Fruit fly (Drosophila melanogaster) whole organism, prepupa: ENCODE measurements around the gene CG14137.

Experiments
- CG10631 ChIP-seq: fragments of 200-800 bp; sonication (Bioruptor generic); optimal IDR thresholded peaks from 2 replicates; lab custom pipeline; 2016; ENCODE audit warnings: missing biosample characterization, missing genetic modification characterization
- CG10669 ChIP-seq: fragments of 200-800 bp; sonication (Bioruptor generic); optimal IDR thresholded peaks from 3 replicates; lab custom pipeline; 2018; ENCODE audit warnings: missing biosample characterization, mild to moderate bottlenecking, missing genetic modification characterization, moderate library complexity
- CG11762 ChIP-seq: fragments of 200-800 bp; sonication (Bioruptor generic); optimal IDR thresholded peaks from 3 replicates; lab custom pipeline; 2016; ENCODE audit warnings: missing biosample characterization, missing genetic modification characterization; ENCODE audit not compliant: insufficient read depth
- CG11902 ChIP-seq: fragments of 200-800 bp; sonication (Bioruptor generic); optimal IDR thresholded peaks from 3 replicates; lab custom pipeline; 2016; ENCODE audit warnings: missing biosample characterization, missing genetic modification characterization
- CG15336 ChIP-seq: fragments of 200-800 bp; sonication (Bioruptor generic); IDR thresholded peaks from 2 replicates; pipeline ENCODE4 v1.3.6; 2022; ENCODE audit warnings: missing biosample characterization, missing genetic modification characterization
- CG1621 ChIP-seq: fragments of 200-800 bp; sonication (Bioruptor generic); optimal IDR thresholded peaks from 3 replicates; lab custom pipeline; 2018; ENCODE audit warnings: missing biosample characterization, mild to moderate bottlenecking, missing genetic modification characterization
- CG31627 ChIP-seq: fragments of 200-800 bp; sonication (Bioruptor generic); optimal IDR thresholded peaks from 3 replicates; lab custom pipeline; 2016; ENCODE audit warnings: missing biosample characterization, missing genetic modification characterization
- CG32006 ChIP-seq: fragments of 200-800 bp; sonication (Bioruptor generic); optimal IDR thresholded peaks from 3 replicates; lab custom pipeline; 2017; ENCODE audit warnings: missing biosample characterization, mild to moderate bottlenecking, missing genetic modification characterization
- CG34406 ChIP-seq: fragments of 200-800 bp; sonication (Bioruptor generic); optimal IDR thresholded peaks from 3 replicates; lab custom pipeline; 2016; ENCODE audit warnings: missing biosample characterization, missing genetic modification characterization
- CG3919 ChIP-seq: fragments of 200-800 bp; sonication (Bioruptor generic); optimal IDR thresholded peaks from 3 replicates; lab custom pipeline; 2016; ENCODE audit warnings: missing biosample characterization, missing genetic modification characterization
- CG4318 ChIP-seq: fragments of 200-800 bp; sonication (Bioruptor generic); optimal IDR thresholded peaks from 3 replicates; lab custom pipeline; 2017; ENCODE audit warnings: missing biosample characterization, mild to moderate bottlenecking, missing genetic modification characterization
- CG6163 ChIP-seq: fragments of 200-800 bp; sonication (Bioruptor generic); IDR thresholded peaks from 3 replicates; pipeline ENCODE4 v1.3.6; 2022; ENCODE audit warnings: missing biosample characterization, missing genetic modification characterization
- CG6276 ChIP-seq: fragments of 200-800 bp; sonication (Bioruptor generic); optimal IDR thresholded peaks from 2 replicates; lab custom pipeline; 2017; ENCODE audit warnings: missing biosample characterization, mild to moderate bottlenecking, missing genetic modification characterization
- CG6808 ChIP-seq: fragments of 200-800 bp; sonication (Bioruptor generic); optimal IDR thresholded peaks from 3 replicates; lab custom pipeline; 2017; ENCODE audit warnings: missing biosample characterization, missing genetic modification characterization, mild to moderate bottlenecking, moderate library complexity, missing genetic modification reagents
- CG6854 ChIP-seq: fragments of 200-800 bp; sonication (Bioruptor generic); optimal IDR thresholded peaks from 2 replicates; lab custom pipeline; 2017; ENCODE audit warnings: missing biosample characterization, mild to moderate bottlenecking, missing genetic modification characterization
- CG7368 ChIP-seq: fragments of 200-800 bp; sonication (Bioruptor generic); optimal IDR thresholded peaks from 3 replicates; lab custom pipeline; 2016; ENCODE audit warnings: missing biosample characterization, missing genetic modification characterization
- CG8119 ChIP-seq: fragments of 200-800 bp; sonication (Bioruptor generic); IDR thresholded peaks from 3 replicates; pipeline ENCODE4 v1.3.6; 2022; ENCODE audit warnings: missing biosample characterization, missing genetic modification characterization
- CG8319 ChIP-seq: fragments of 200-800 bp; sonication (Bioruptor generic); optimal IDR thresholded peaks from 3 replicates; lab custom pipeline; 2016; ENCODE audit warnings: missing biosample characterization, missing genetic modification characterization
- CG8632 ChIP-seq: fragments of 200-800 bp; sonication (Bioruptor generic); optimal IDR thresholded peaks from 3 replicates; lab custom pipeline; 2016; ENCODE audit warnings: missing biosample characterization, missing genetic modification characterization
- CG9139 ChIP-seq: fragments of 200-800 bp; sonication (Bioruptor generic); optimal IDR thresholded peaks from 3 replicates; lab custom pipeline; 2017; ENCODE audit warnings: missing biosample characterization, mild to moderate bottlenecking, missing genetic modification characterization
- Eip75B ChIP-seq: fragments of 200-800 bp; sonication (Bioruptor generic); optimal IDR thresholded peaks from 3 replicates; lab custom pipeline; 2016; ENCODE audit warnings: missing biosample characterization, missing genetic modification characterization
- Eip93F ChIP-seq: fragments of 200-800 bp; sonication (Bioruptor generic); optimal IDR thresholded peaks from 2 replicates; lab custom pipeline; 2016; ENCODE audit warnings: missing biosample characterization, mild to moderate bottlenecking, missing genetic modification characterization
- Ets21C ChIP-seq: fragments of 200-800 bp; sonication (Bioruptor generic); optimal IDR thresholded peaks from 3 replicates; lab custom pipeline; 2016; ENCODE audit warnings: missing biosample characterization, missing genetic modification characterization
- Ets96B ChIP-seq: fragments of 200-800 bp; optimal IDR thresholded peaks from 2 replicates; lab custom pipeline; 2019; ENCODE audit warnings: missing biosample characterization, mild to moderate bottlenecking, missing genetic modification characterization, moderate library complexity
- Gug ChIP-seq: fragments of 200-800 bp; sonication (Bioruptor generic); IDR thresholded peaks from 2 replicates; pipeline ENCODE4 v1.3.6; 2022; ENCODE audit warnings: missing biosample characterization, missing genetic modification characterization
- Hr38 ChIP-seq: sonication (Bioruptor generic); optimal IDR thresholded peaks from 2 replicates; lab custom pipeline; 2016; ENCODE audit warnings: missing biosample characterization, missing genetic modification characterization
- Hr39 ChIP-seq: fragments of 200-800 bp; sonication (Bioruptor generic); optimal IDR thresholded peaks from 2 replicates; lab custom pipeline; 2016; ENCODE audit warnings: missing biosample characterization, missing genetic modification characterization
- Lpt ChIP-seq: fragments of 200-800 bp; sonication (Bioruptor generic); optimal IDR thresholded peaks from 3 replicates; lab custom pipeline; 2016; ENCODE audit warnings: missing biosample characterization, missing genetic modification characterization
- Met ChIP-seq: fragments of 200-800 bp; sonication (Bioruptor generic); optimal IDR thresholded peaks from 3 replicates; lab custom pipeline; 2016; ENCODE audit warnings: missing biosample characterization, missing genetic modification characterization
- Sox102F ChIP-seq: fragments of 200-800 bp; sonication (Bioruptor generic); optimal IDR thresholded peaks from 2 replicates; lab custom pipeline; 2016; ENCODE audit warnings: missing biosample characterization, mild to moderate bottlenecking, missing genetic modification characterization
- achi ChIP-seq: fragments of 200-800 bp; sonication (Bioruptor generic); optimal IDR thresholded peaks from 3 replicates; lab custom pipeline; 2016; ENCODE audit warnings: missing biosample characterization, missing genetic modification characterization
- acj6 ChIP-seq: fragments of 200-800 bp; sonication (Bioruptor generic); optimal IDR thresholded peaks from 3 replicates; lab custom pipeline; 2016; ENCODE audit warnings: missing biosample characterization, missing genetic modification characterization
- dsx ChIP-seq: fragments of 200-800 bp; optimal IDR thresholded peaks from 3 replicates; lab custom pipeline; 2019; ENCODE audit warnings: missing biosample characterization, mild to moderate bottlenecking, missing genetic modification characterization, moderate library complexity; ENCODE audit not compliant: poor library complexity, severe bottlenecking
- eg ChIP-seq: fragments of 200-800 bp; sonication (Bioruptor generic); IDR thresholded peaks from 3 replicates; pipeline ENCODE4 v1.3.6; 2022; ENCODE audit warnings: missing biosample characterization, missing genetic modification characterization
- esn ChIP-seq: fragments of 200-800 bp; sonication (Bioruptor generic); optimal IDR thresholded peaks from 2 replicates; lab custom pipeline; 2016; ENCODE audit warnings: missing biosample characterization, mild to moderate bottlenecking, missing genetic modification characterization, moderate library complexity
- fd59A ChIP-seq: fragments of 200-800 bp; sonication (Bioruptor generic); optimal IDR thresholded peaks from 2 replicates; lab custom pipeline; 2017; ENCODE audit warnings: missing biosample characterization, mild to moderate bottlenecking, missing genetic modification characterization, missing genetic modification reagents
- fd85E ChIP-seq: fragments of 200-800 bp; sonication (Bioruptor generic); optimal IDR thresholded peaks from 3 replicates; lab custom pipeline; 2016; ENCODE audit warnings: missing biosample characterization, missing genetic modification characterization
- lz ChIP-seq: fragments of 200-800 bp; sonication (Bioruptor generic); optimal IDR thresholded peaks from 3 replicates; lab custom pipeline; 2016; ENCODE audit warnings: missing biosample characterization, missing genetic modification characterization
- net ChIP-seq: fragments of 200-800 bp; sonication (Bioruptor generic); optimal IDR thresholded peaks from 3 replicates; lab custom pipeline; 2016; ENCODE audit warnings: missing biosample characterization, missing genetic modification characterization
- pdm3 ChIP-seq: fragments of 200-800 bp; sonication (Bioruptor generic); optimal IDR thresholded peaks from 3 replicates; lab custom pipeline; 2016; ENCODE audit warnings: missing biosample characterization, missing genetic modification characterization
- spab ChIP-seq: fragments of 200-800 bp; sonication (Bioruptor generic); optimal IDR thresholded peaks from 2 replicates; lab custom pipeline; 2017; ENCODE audit warnings: missing biosample characterization, mild to moderate bottlenecking, missing genetic modification characterization, missing genetic modification reagents
- svp ChIP-seq: fragments of 200-800 bp; sonication (Bioruptor generic); peaks from one replicate; lab custom pipeline; 2016; ENCODE audit warnings: missing biosample characterization, missing genetic modification characterization
- topi ChIP-seq: fragments of 200-800 bp; sonication (Bioruptor generic); optimal IDR thresholded peaks from 3 replicates; lab custom pipeline; 2016; ENCODE audit warnings: missing biosample characterization, missing genetic modification characterization

CG14137 gene

dm6 chr3L:11648410-11648809 is 48.5 kb upstream of the CG14137 start, which contains the start of the genes RIOK1 and Polr3H (continued):
- TF ChIP-seq Hr39 (GFP tag; lab: Kevin White, UChicago) (peak; percentile 83), lz (GFP tag; lab: Kevin White, UChicago) (peak; percentile 69)

dm6 chr3L:11645933-11646332 is 46.1 kb upstream of the CG14137 start, which contains the start of gene CG6071:
Gene CG6071, minus strand, starts transcription at chr3L:11646033.
- no peak for TF ChIP-seq dsx
- no peak for TF ChIP-seq Gug
- TF ChIP-seq CG15336 (GFP tag; lab: Robert Waterston, UW): no peak
- no peak for TF ChIP-seq CG31627 (GFP tag; lab: Kevin White, UChicago)

- TF ChIP-seq CG11762 (GFP tag; lab: Kevin White, UChicago) (peak; percentile 2), CG31627 (GFP tag; lab: Kevin White, UChicago) (no peak), esn (GFP tag; lab: Kevin White, UChicago) (no peak), Lpt (GFP tag; lab: Kevin White, UChicago) (no peak), pdm3 (GFP tag; lab: Kevin White, UChicago) (no peak), CG6163 (GFP tag; lab: Robert Waterston, UW) (peak; percentile 70; the same call in 2 of the 3 replicates), Ets96B (tag; lab: Kevin White, UChicago) (no peak), Gug (peak; percentile 43; the same call in 1 of the 2 replicates), net (GFP tag; lab: Kevin White, UChicago) (peak; percentile 1), eg (GFP tag; lab: Robert Waterston, UW) (peak; percentile 66; the same call in 1 of the 3 replicates), CG6854 (no peak), CG8119 (peak; percentile 62), CG7368 (GFP tag; lab: Kevin White, UChicago) (peak; percentile 10), CG15336 (GFP tag; lab: Robert Waterston, UW) (peak; percentile 57; the same call in 1 of the 2 replicates), Hr39 (GFP tag; lab: Kevin White, UChicago) (no peak), acj6 (GFP tag; lab: Kevin White, UChicago) (peak; percentile 14), CG4318 (GFP tag; lab: Kevin White, UChicago) (peak; percentile 17), CG32006 (GFP tag; lab: Kevin White, UChicago) (no peak), Met (GFP tag; lab: Kevin White, UChicago) (no peak), CG11902 (GFP tag; lab: Kevin White, UChicago) (no peak), CG8319 (no peak), CG6276 (GFP tag; lab: Kevin White, UChicago) (peak; percentile 15), CG9139 (GFP tag; lab: Kevin White, UChicago) (no peak), CG6808 (GFP tag; lab: Kevin White, UChicago) (peak; percentile 1), Eip75B (no peak), Ets21C (GFP tag; lab: Kevin White, UChicago) (no peak), CG10631 (GFP tag; lab: Kevin White, UChicago) (peak; percentile 19), CG10669 (no peak), fd85E (GFP tag; lab: Kevin White, UChicago) (no peak), CG1621 (no peak), topi (GFP tag; lab: Kevin White, UChicago) (no peak)
Measured at dm6 chr3L:11636829-11637228, 37.0 kb upstream of the CG14137 start.

dm6 chr3L:11634551-11634950 is 34.7 kb upstream of the CG14137 start:
- peak; percentile 25 for TF ChIP-seq Lpt (GFP tag; lab: Kevin White, UChicago)
- peak; percentile 50 for TF ChIP-seq net (GFP tag; lab: Kevin White, UChicago)
- TF ChIP-seq dsx: peak; percentile 62
- peak; percentile 58 for TF ChIP-seq spab (GFP tag; lab: Kevin White, UChicago)
- no peak for TF ChIP-seq CG11762 (GFP tag; lab: Kevin White, UChicago)
- peak; percentile 38; the same call in 1 of the 2 replicates for TF ChIP-seq Gug
- no peak for TF ChIP-seq CG34406 (GFP tag; lab: Kevin White, UChicago)
- peak; percentile 80; the same call in 2 of the 3 replicates for TF ChIP-seq CG8119
- no peak for TF ChIP-seq CG8632
- peak; percentile 58 for TF ChIP-seq CG15336 (GFP tag; lab: Robert Waterston, UW)
- no peak for TF ChIP-seq CG32006 (GFP tag; lab: Kevin White, UChicago)
- peak; percentile 84 for TF ChIP-seq CG6276 (GFP tag; lab: Kevin White, UChicago)
- peak; percentile 13 for TF ChIP-seq CG3919 (GFP tag; lab: Kevin White, UChicago)
- TF ChIP-seq fd59A (GFP tag; lab: Kevin White, UChicago): peak; percentile 2
- TF ChIP-seq CG6854: no peak
- TF ChIP-seq lz (GFP tag; lab: Kevin White, UChicago): no peak
- no peak for TF ChIP-seq Hr38 (GFP tag; lab: Kevin White, UChicago)
- no peak for TF ChIP-seq Eip93F (GFP tag; lab: Kevin White, UChicago)
- TF ChIP-seq Sox102F: no peak
- peak; percentile 61 for TF ChIP-seq svp (GFP tag; lab: Kevin White, UChicago)
- no peak for TF ChIP-seq CG11902 (GFP tag; lab: Kevin White, UChicago)
- TF ChIP-seq CG10631 (GFP tag; lab: Kevin White, UChicago): peak; percentile 10
- TF ChIP-seq Eip75B: peak; percentile 36
- peak; percentile 39 for TF ChIP-seq achi (GFP tag; lab: Kevin White, UChicago)
- no peak for TF ChIP-seq pdm3 (GFP tag; lab: Kevin White, UChicago)
